Fruit fly (Drosophila melanogaster) whole organism, embryonic: ENCODE results near the gene BRWD3.

Experiments
- BEAF-32 ChIP-seq: fragments of 200-800 bp; sonication (Bioruptor generic); optimal IDR thresholded peaks from 3 replicates; lab custom pipeline; 2017; ENCODE audit warnings: missing biosample characterization, missing genetic modification characterization, mild to moderate bottlenecking, moderate library complexity, missing genetic modification reagents
- CG12391 ChIP-seq: fragments of 200-800 bp; sonication (Bioruptor generic); optimal IDR thresholded peaks from 3 replicates; lab custom pipeline; 2018; ENCODE audit warnings: missing biosample characterization, mild to moderate bottlenecking, missing genetic modification characterization, moderate library complexity
- CG14441 ChIP-seq: fragments of 200-800 bp; sonication (Bioruptor generic); IDR thresholded peaks from 2 replicates; pipeline ENCODE4 v1.3.6; 2022; ENCODE audit warnings: missing biosample characterization, missing genetic modification characterization
- CG14710 ChIP-seq: fragments of 200-800 bp; sonication (Bioruptor generic); optimal IDR thresholded peaks from 3 replicates; lab custom pipeline; 2019; ENCODE audit warnings: missing biosample characterization, mild to moderate bottlenecking, missing genetic modification characterization, moderate library complexity
- CG15073 ChIP-seq: fragments of 200-800 bp; sonication (Bioruptor generic); optimal IDR thresholded peaks from 2 replicates; lab custom pipeline; 2016; ENCODE audit warnings: missing biosample characterization, missing genetic modification characterization
- CG15269 ChIP-seq: fragments of 200-800 bp; sonication (Bioruptor generic); optimal IDR thresholded peaks from 2 replicates; lab custom pipeline; 2018; ENCODE audit warnings: missing biosample characterization, mild to moderate bottlenecking, missing genetic modification characterization, moderate library complexity
- CG1647 ChIP-seq: fragments of 200-800 bp; sonication (Bioruptor generic); optimal IDR thresholded peaks from 3 replicates; lab custom pipeline; 2016; ENCODE audit warnings: missing biosample characterization, missing genetic modification characterization
- CG18476 ChIP-seq: fragments of 200-800 bp; sonication (Bioruptor generic); optimal IDR thresholded peaks from 2 replicates; lab custom pipeline; 2016; ENCODE audit warnings: missing biosample characterization, mild to moderate bottlenecking, missing genetic modification characterization
- CG2678 ChIP-seq: fragments of 200-800 bp; sonication (Bioruptor generic); optimal IDR thresholded peaks from 3 replicates; lab custom pipeline; 2019; ENCODE audit warnings: missing biosample characterization, mild to moderate bottlenecking, missing genetic modification characterization, moderate library complexity
- CG2875 ChIP-seq: fragments of 200-800 bp; sonication (Bioruptor generic); optimal IDR thresholded peaks from 2 replicates; lab custom pipeline; 2017; ENCODE audit warnings: missing biosample characterization, mild to moderate bottlenecking, missing genetic modification characterization, missing genetic modification reagents
- CG30403 ChIP-seq: fragments of 200-800 bp; sonication (Bioruptor generic); optimal IDR thresholded peaks from 3 replicates; lab custom pipeline; 2016; ENCODE audit warnings: missing biosample characterization, missing genetic modification characterization
- CG3847 ChIP-seq: fragments of 200-800 bp; sonication (Bioruptor generic); IDR thresholded peaks from 2 replicates; pipeline ENCODE4 v1.3.6; 2022; ENCODE audit warnings: missing biosample characterization, missing genetic modification characterization
- CG42726 ChIP-seq: fragments of 200-800 bp; sonication (Bioruptor generic); IDR thresholded peaks from 2 replicates; pipeline ENCODE4 v1.3.6; 2022; ENCODE audit warnings: missing biosample characterization, missing genetic modification characterization; ENCODE audit not compliant: partially characterized antibody
- CG43689 ChIP-seq: fragments of 200-800 bp; sonication (Bioruptor generic); IDR thresholded peaks from 2 replicates; pipeline ENCODE4 v1.3.6; 2022; ENCODE audit warnings: missing biosample characterization, missing genetic modification characterization
- CG7271 ChIP-seq: fragments of 200-800 bp; sonication (Bioruptor generic); optimal IDR thresholded peaks from 2 replicates; lab custom pipeline; 2018; ENCODE audit warnings: missing biosample characterization, mild to moderate bottlenecking, missing genetic modification characterization, moderate library complexity
- CG8281 ChIP-seq: fragments of 200-800 bp; sonication (Bioruptor generic); optimal IDR thresholded peaks from 2 replicates; lab custom pipeline; 2018; ENCODE audit warnings: missing biosample characterization, mild to moderate bottlenecking, missing genetic modification characterization, moderate library complexity
- Camta ChIP-seq: fragments of 200-800 bp; sonication (Bioruptor generic); optimal IDR thresholded peaks from 2 replicates; lab custom pipeline; 2016; ENCODE audit warnings: missing biosample characterization, missing genetic modification characterization
- CoRest ChIP-seq: fragments of 200-800 bp; sonication (Bioruptor generic); optimal IDR thresholded peaks from 3 replicates; lab custom pipeline; 2018; ENCODE audit warnings: missing biosample characterization, mild to moderate bottlenecking, missing genetic modification characterization, moderate library complexity
- Dad ChIP-seq: fragments of 200-800 bp; sonication (Bioruptor generic); optimal IDR thresholded peaks from 3 replicates; lab custom pipeline; 2016; ENCODE audit warnings: missing biosample characterization, missing genetic modification characterization
- Dek ChIP-seq: fragments of 200-800 bp; sonication (Bioruptor generic); optimal IDR thresholded peaks from 3 replicates; lab custom pipeline; 2019; ENCODE audit warnings: missing biosample characterization, mild to moderate bottlenecking, missing genetic modification characterization, moderate library complexity
- Dfd ChIP-seq, 2 experiments: fragments of >200 bp; optimal IDR thresholded peaks; 2 replicates each; lab custom pipeline; 2017; ENCODE audit warnings: missing biosample characterization in 2 of 2, missing genetic modification characterization in 2 of 2
- Gug ChIP-seq: fragments of 200-800 bp; sonication (Bioruptor generic); IDR thresholded peaks from 4 replicates; pipeline ENCODE4 v1.3.6; 2022; ENCODE audit warnings: missing biosample characterization, missing genetic modification characterization
- Hmr ChIP-seq: fragments of 200-800 bp; sonication (Bioruptor generic); optimal IDR thresholded peaks from 3 replicates; lab custom pipeline; 2017; ENCODE audit warnings: mild to moderate bottlenecking, missing biosample characterization, missing genetic modification reagents, missing genetic modification characterization
- Hsf ChIP-seq: fragments of 200-800 bp; sonication (Bioruptor generic); optimal IDR thresholded peaks from 3 replicates; lab custom pipeline; 2016; ENCODE audit warnings: missing biosample characterization, missing genetic modification characterization
- MBD-R2 ChIP-seq: fragments of 200-800 bp; sonication (Bioruptor generic); IDR thresholded peaks from 2 replicates; pipeline ENCODE4 v1.3.6; 2022; ENCODE audit warnings: missing biosample characterization, missing genetic modification characterization
- Max ChIP-seq: fragments of 200-800 bp; sonication (Bioruptor generic); optimal IDR thresholded peaks from 2 replicates; lab custom pipeline; 2016; ENCODE audit warnings: missing biosample characterization, mild to moderate bottlenecking, missing genetic modification characterization
- NfI ChIP-seq: fragments of 200-800 bp; sonication (Bioruptor generic); optimal IDR thresholded peaks from 3 replicates; lab custom pipeline; 2018; ENCODE audit warnings: missing biosample characterization, mild to moderate bottlenecking, missing genetic modification characterization, moderate library complexity
- Spps ChIP-seq: fragments of 200-800 bp; sonication (Bioruptor generic); optimal IDR thresholded peaks from 2 replicates; lab custom pipeline; 2018; ENCODE audit warnings: missing biosample characterization, mild to moderate bottlenecking, missing genetic modification characterization
- Taf1 ChIP-seq: fragments of 200-800 bp; sonication (Bioruptor generic); IDR thresholded peaks from 2 replicates; pipeline ENCODE4 v1.3.6; 2022; ENCODE audit warnings: missing biosample characterization, missing genetic modification characterization
- bcd ChIP-seq: fragments of 200-800 bp; sonication (Bioruptor generic); optimal IDR thresholded peaks from 2 replicates; lab custom pipeline; 2017; ENCODE audit warnings: missing biosample characterization, mild to moderate bottlenecking, missing genetic modification characterization
- ci ChIP-seq: fragments of 200-800 bp; sonication (Bioruptor generic); IDR thresholded peaks from 3 replicates; pipeline ENCODE4 v1.3.6; 2022; ENCODE audit warnings: missing biosample characterization, missing genetic modification characterization
- disco-r ChIP-seq: fragments of 200-800 bp; sonication (Bioruptor generic); optimal IDR thresholded peaks from 2 replicates; lab custom pipeline; 2016; ENCODE audit warnings: missing biosample characterization, missing genetic modification characterization
- ewg ChIP-seq: fragments of 200-800 bp; sonication (Bioruptor generic); optimal IDR thresholded peaks from 3 replicates; lab custom pipeline; 2017; ENCODE audit warnings: mild to moderate bottlenecking, missing biosample characterization, missing genetic modification reagents, missing genetic modification characterization
- eyg ChIP-seq: fragments of 200-800 bp; sonication (Bioruptor generic); optimal IDR thresholded peaks from 3 replicates; lab custom pipeline; 2016; ENCODE audit warnings: missing biosample characterization, missing genetic modification characterization
- fru ChIP-seq: fragments of >200 bp; optimal IDR thresholded peaks from 2 replicates; lab custom pipeline; 2017
- gcm2 ChIP-seq: fragments of 200-800 bp; sonication (Bioruptor generic); optimal IDR thresholded peaks from 2 replicates; lab custom pipeline; 2016; ENCODE audit warnings: missing biosample characterization, missing genetic modification characterization
- gem ChIP-seq: fragments of 200-800 bp; sonication (Bioruptor generic); optimal IDR thresholded peaks from 2 replicates; lab custom pipeline; 2019; ENCODE audit warnings: missing biosample characterization, mild to moderate bottlenecking, missing genetic modification characterization, moderate library complexity
- hkb ChIP-seq, 2 experiments: fragments of 200-800 bp in 1 of 2; fragments of >200 bp in 1 of 2; sonication (Bioruptor generic) in 1 of 2; IDR thresholded peaks in 1 of 2; optimal IDR thresholded peaks in 1 of 2; 2 replicates each; pipeline versions ENCODE4 v1.3.6 to Lab custom; 2017 to 2022; ENCODE audit warnings: missing biosample characterization in 1 of 2, missing genetic modification characterization in 1 of 2
- hth ChIP-seq: fragments of >200 bp; optimal IDR thresholded peaks from 2 replicates; lab custom pipeline; 2017; ENCODE audit warnings: inconsistent platforms
- jigr1 ChIP-seq: fragments of 200-800 bp; sonication (Bioruptor generic); IDR thresholded peaks from 3 replicates; pipeline ENCODE4 v1.3.6; 2022; ENCODE audit warnings: missing biosample characterization, missing genetic modification characterization
- kah ChIP-seq: fragments of 200-800 bp; sonication (Bioruptor generic); optimal IDR thresholded peaks from 2 replicates; lab custom pipeline; 2018; ENCODE audit warnings: missing biosample characterization, mild to moderate bottlenecking, missing genetic modification characterization
- lilli ChIP-seq: fragments of 200-800 bp; sonication (Bioruptor generic); optimal IDR thresholded peaks from 3 replicates; lab custom pipeline; 2016; ENCODE audit warnings: missing biosample characterization, missing genetic modification characterization
- oc ChIP-seq: fragments of 200-800 bp; sonication (Bioruptor generic); optimal IDR thresholded peaks from 2 replicates; lab custom pipeline; 2018; ENCODE audit warnings: missing biosample characterization, mild to moderate bottlenecking, missing genetic modification characterization, moderate library complexity
- pan ChIP-seq, 4 experiments: fragments of >200 bp in 3 of 4; fragments of 200-800 bp in 1 of 4; sonication (Bioruptor generic) in 1 of 4; optimal IDR thresholded peaks in 3 of 4; IDR thresholded peaks in 1 of 4; 2 replicates each; pipeline versions ENCODE4 v1.3.6 to Lab custom; 2017 to 2022; ENCODE audit warnings: missing biosample characterization in 2 of 4, missing genetic modification characterization in 2 of 4, mixed read lengths in 1 of 4
- repo ChIP-seq: fragments of 200-800 bp; sonication (Bioruptor generic); optimal IDR thresholded peaks from 2 replicates; lab custom pipeline; 2016; ENCODE audit warnings: missing biosample characterization, missing genetic modification characterization
- stwl ChIP-seq: fragments of 200-800 bp; sonication (Bioruptor generic); optimal IDR thresholded peaks from 3 replicates; lab custom pipeline; 2018; ENCODE audit warnings: missing biosample characterization, mild to moderate bottlenecking, missing genetic modification characterization, moderate library complexity
- tna ChIP-seq: fragments of 200-800 bp; sonication (Bioruptor generic); IDR thresholded peaks from 2 replicates; pipeline ENCODE4 v1.3.6; 2022; ENCODE audit warnings: missing biosample characterization, missing genetic modification characterization; ENCODE audit not compliant: partially characterized antibody
- wek ChIP-seq: fragments of 200-800 bp; sonication (Bioruptor generic); optimal IDR thresholded peaks from 3 replicates; lab custom pipeline; 2018; ENCODE audit warnings: missing biosample characterization, mild to moderate bottlenecking, missing genetic modification characterization, moderate library complexity

BRWD3 gene

dm6 chr3R:24294784-24295555 lies 23.8 kb upstream of the BRWD3 start, which contains the start of gene crb (continued):
- TF ChIP-seq Taf1 (no peak), eyg (GFP tag; lab: Kevin White, UChicago) (peak; percentile 2), CG18476 (GFP tag; lab: Kevin White, UChicago) (peak; percentile 13), Max (peak; percentile 43), CG8281 (no peak), CoRest (tag; lab: Kevin White, UChicago) (peak; percentile 54), tna (GFP tag; lab: Robert Waterston, UW) (0 out of 2 replicates have a peak, but pooled peaks have one; percentile 26), Spps (no peak), CG14441 (peak; percentile 40; the same call in 1 of the 2 replicates), bcd (GFP tag; lab: Kevin White, UChicago) (peak; percentile 22), CG15269 (tag; lab: Kevin White, UChicago) (peak; percentile 60), CG3847 (GFP tag; lab: Robert Waterston, UW) (peak; percentile 68), NfI (peak; percentile 36), kah (GFP tag; lab: Kevin White, UChicago) (no peak), stwl (peak; percentile 74), MBD-R2 (GFP tag; lab: Robert Waterston, UW) (peak; percentile 66), ewg (GFP tag; lab: Kevin White, UChicago) (peak; percentile 5), fru (no peak), CG2678 (tag; lab: Kevin White, UChicago) (peak; percentile 54), Camta (GFP tag; lab: Kevin White, UChicago) (peak; percentile 44), gem (tag; lab: Kevin White, UChicago) (peak; percentile 63), Gug (GFP tag; lab: Robert Waterston, UW) (0 out of 4 replicates have a peak, but pooled peaks have one; percentile 7), ci (GFP tag; lab: Robert Waterston, UW) (peak; percentile 84), lilli (GFP tag; lab: Kevin White, UChicago) (peak; percentile 66), CG7271 (tag; lab: Kevin White, UChicago) (no peak), CG14710 (peak; percentile 35), CG30403 (GFP tag; lab: Kevin White, UChicago) (peak; percentile 54), CG43689 (GFP tag; lab: Robert Waterston, UW) (no peak), wek (GFP tag; lab: Kevin White, UChicago) (peak; percentile 59), Dad (GFP tag; lab: Kevin White, UChicago) (peak; percentile 44), CG15073 (no peak), gcm2 (GFP tag; lab: Kevin White, UChicago) (peak; percentile 17), Dfd (GFP tag; optimal IDR thresholded peaks at IDR 0.05; lab: Kevin White, UChicago) (no peak), hth (lab: Kevin White, UChicago) (no peak), CG2875 (GFP tag; lab: Kevin White, UChicago) (peak; percentile 13), hkb (optimal IDR thresholded peaks at IDR 0.05; lab: Kevin White, UChicago) (no peak), hkb (GFP tag; IDR thresholded peaks at IDR 0.05; lab: Robert Waterston, UW) (peak; percentile 61), Dek (peak; percentile 54), oc (tag; lab: Kevin White, UChicago) (peak; percentile 25), Hsf (peak; percentile 50), BEAF-32 (GFP tag; lab: Kevin White, UChicago) (peak; percentile 42), disco-r (GFP tag; lab: Kevin White, UChicago) (no peak), repo (GFP tag; lab: Kevin White, UChicago) (peak; percentile 19), Hmr (GFP tag; lab: Kevin White, UChicago) (peak; percentile 82), jigr1 (no peak), CG42726 (GFP tag; lab: Robert Waterston, UW) (peak; percentile 59; the same call in 1 of the 2 replicates), CG12391 (tag; lab: Kevin White, UChicago) (peak; percentile 61), pan (optimal IDR thresholded peaks at IDR 0.05; lab: Kevin White, UChicago) (no peak), pan (GFP tag; optimal IDR thresholded peaks at IDR 0.05 in 1 of 2, IDR thresholded peaks at IDR 0.05 in 1 of 2) (peak in 1 of 2 experiments; percentile 44), CG1647 (GFP tag; lab: Kevin White, UChicago) (no peak)
